Worm (Caenorhabditis elegans): ENCODE data around the gene F56D5.3.

DNA sequence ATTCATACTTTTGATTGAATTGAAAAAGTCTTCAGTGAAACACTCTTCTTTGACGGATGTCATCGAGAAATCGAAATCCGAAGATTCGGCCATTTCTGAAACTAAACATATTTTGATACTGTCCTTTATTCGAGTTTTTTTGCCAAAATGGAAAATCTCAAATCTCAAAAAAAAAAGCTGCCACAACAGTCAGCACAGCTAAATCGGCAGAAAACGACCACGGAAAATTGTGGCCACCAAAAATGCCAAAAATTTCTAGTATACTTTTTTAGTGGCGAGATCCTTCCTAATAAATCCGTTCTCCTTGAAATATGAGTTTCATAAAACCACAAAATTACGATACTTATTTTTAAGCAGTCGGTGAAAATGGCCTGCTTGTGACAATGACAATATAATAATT, 46.6 kb downstream of the F56D5.3 start, which contains the start of gene F38E11.9:
- TF ChIP-seq tbx-7 (tag; optimal IDR thresholded peaks at IDR 0.05): no peak
- no peak for TF ChIP-seq dve-1 (tag; optimal IDR thresholded peaks at IDR 0.05)
- TF ChIP-seq pag-3 (tag; optimal IDR thresholded peaks at IDR 0.05; ENCODE audit: borderline replicate concordance): no peak
- TF ChIP-seq Y22D7AL.16 (tag; optimal IDR thresholded peaks at IDR 0.05): no peak
- no peak for TF ChIP-seq zip-5 (tag; optimal IDR thresholded peaks at IDR 0.05)

Data from whole organism, late embryonic.